Fruit fly (Drosophila melanogaster) whole organism, embryonic: ENCODE data around the gene CG43095.
A peak's percentile ranks its signal among the peaks of the same experiment; 100 is the strongest.

Source experiments
- CG10209 ChIP-seq: fragments of 200-800 bp; sonication (Bioruptor generic); optimal IDR thresholded peaks from 3 replicates; lab custom pipeline; 2017; ENCODE audit warnings: missing biosample characterization, mild to moderate bottlenecking, missing genetic modification characterization, missing genetic modification reagents
- CG1024 ChIP-seq: fragments of 200-800 bp; sonication (Bioruptor generic); IDR thresholded peaks from 2 replicates; pipeline ENCODE4 v1.3.6; 2022; ENCODE audit warnings: missing biosample characterization, missing genetic modification characterization
- CG10366 ChIP-seq: fragments of 200-800 bp; sonication (Bioruptor generic); IDR thresholded peaks from 2 replicates; pipeline ENCODE4 v1.3.6; 2022; ENCODE audit warnings: missing biosample characterization, missing genetic modification characterization
- CG10431 ChIP-seq: fragments of 200-800 bp; sonication (Bioruptor generic); optimal IDR thresholded peaks from 3 replicates; lab custom pipeline; 2018; ENCODE audit warnings: missing biosample characterization, mild to moderate bottlenecking, missing genetic modification characterization
- CG12236 ChIP-seq: fragments of 200-800 bp; sonication (Bioruptor generic); optimal IDR thresholded peaks from 2 replicates; lab custom pipeline; 2016; ENCODE audit warnings: missing biosample characterization, missing genetic modification characterization
- CG12744 ChIP-seq: fragments of 200-800 bp; sonication (Bioruptor generic); optimal IDR thresholded peaks from 2 replicates; lab custom pipeline; 2016; ENCODE audit warnings: missing biosample characterization, missing genetic modification characterization
- CG17385 ChIP-seq: fragments of 200-800 bp; sonication (Bioruptor generic); optimal IDR thresholded peaks from 3 replicates; lab custom pipeline; 2018; ENCODE audit warnings: missing biosample characterization, mild to moderate bottlenecking, missing genetic modification characterization
- CG18599 ChIP-seq: fragments of 200-800 bp; sonication (Bioruptor generic); optimal IDR thresholded peaks from 3 replicates; lab custom pipeline; 2017; ENCODE audit warnings: missing biosample characterization, missing genetic modification characterization, mild to moderate bottlenecking, moderate library complexity, missing genetic modification reagents
- CG18764 ChIP-seq: fragments of 200-800 bp; sonication (Bioruptor generic); optimal IDR thresholded peaks from 3 replicates; lab custom pipeline; 2016; ENCODE audit warnings: missing biosample characterization, missing genetic modification characterization
- CG30020 ChIP-seq: fragments of 200-800 bp; optimal IDR thresholded peaks from 2 replicates; lab custom pipeline; 2019; ENCODE audit warnings: missing biosample characterization, mild to moderate bottlenecking, missing genetic modification characterization, moderate library complexity
- CG31441 ChIP-seq: fragments of 200-800 bp; sonication (Bioruptor generic); IDR thresholded peaks from 2 replicates; pipeline ENCODE4 v1.3.6; 2022; ENCODE audit warnings: missing biosample characterization, missing genetic modification characterization
- CG3847 ChIP-seq: fragments of 200-800 bp; sonication (Bioruptor generic); IDR thresholded peaks from 2 replicates; pipeline ENCODE4 v1.3.6; 2022; ENCODE audit warnings: missing biosample characterization, missing genetic modification characterization
- CG43689 ChIP-seq: fragments of 200-800 bp; sonication (Bioruptor generic); IDR thresholded peaks from 2 replicates; pipeline ENCODE4 v1.3.6; 2022; ENCODE audit warnings: missing biosample characterization, missing genetic modification characterization
- CG4820 ChIP-seq: fragments of 200-800 bp; sonication (Bioruptor generic); optimal IDR thresholded peaks from 3 replicates; lab custom pipeline; 2016; ENCODE audit warnings: missing biosample characterization, missing genetic modification characterization
- CG7556 ChIP-seq: fragments of 200-800 bp; sonication (Bioruptor generic); optimal IDR thresholded peaks from 2 replicates; lab custom pipeline; 2017; ENCODE audit warnings: missing biosample characterization, mild to moderate bottlenecking, missing genetic modification characterization
- CG7963 ChIP-seq: fragments of 200-800 bp; sonication (Bioruptor generic); IDR thresholded peaks from 3 replicates; pipeline ENCODE4 v1.3.6; 2022; ENCODE audit warnings: missing biosample characterization, missing genetic modification characterization; ENCODE audit not compliant: partially characterized antibody
- CG8089 ChIP-seq: fragments of 200-800 bp; sonication (Bioruptor generic); optimal IDR thresholded peaks from 3 replicates; lab custom pipeline; 2016; ENCODE audit warnings: missing biosample characterization, missing genetic modification characterization
- CG8359 ChIP-seq: fragments of 200-800 bp; sonication (Bioruptor generic); optimal IDR thresholded peaks from 2 replicates; lab custom pipeline; 2017; ENCODE audit warnings: missing biosample characterization, mild to moderate bottlenecking, missing genetic modification characterization, borderline replicate concordance
- D19A ChIP-seq: fragments of 200-800 bp; optimal IDR thresholded peaks from 3 replicates; lab custom pipeline; 2019; ENCODE audit warnings: missing biosample characterization, mild to moderate bottlenecking, missing genetic modification characterization, moderate library complexity
- Doc2 ChIP-seq: fragments of 200-800 bp; sonication (Bioruptor generic); IDR thresholded peaks from 2 replicates; pipeline ENCODE4 v1.3.6; 2022; ENCODE audit warnings: missing biosample characterization, missing genetic modification characterization
- Elba2 ChIP-seq: fragments of 200-800 bp; sonication (Bioruptor generic); optimal IDR thresholded peaks from 3 replicates; lab custom pipeline; 2016; ENCODE audit warnings: missing biosample characterization, missing genetic modification characterization
- Ets97D ChIP-seq: fragments of 200-800 bp; sonication (Bioruptor generic); optimal IDR thresholded peaks from 3 replicates; lab custom pipeline; 2016; ENCODE audit warnings: missing biosample characterization, missing genetic modification characterization
- HLH3B ChIP-seq: fragments of 200-800 bp; sonication (Bioruptor generic); IDR thresholded peaks from 2 replicates; pipeline ENCODE4 v1.3.6; 2022; ENCODE audit warnings: missing biosample characterization, missing genetic modification characterization
- Hr3 ChIP-seq: fragments of 200-800 bp; sonication (Bioruptor generic); optimal IDR thresholded peaks from 3 replicates; lab custom pipeline; 2016; ENCODE audit warnings: missing biosample characterization, missing genetic modification characterization
- Lpt ChIP-seq: fragments of >200 bp; optimal IDR thresholded peaks from 2 replicates; lab custom pipeline; 2018; ENCODE audit warnings: missing biosample characterization, missing genetic modification characterization
- MESR4 ChIP-seq: fragments of 200-800 bp; sonication (Bioruptor generic); optimal IDR thresholded peaks from 2 replicates; lab custom pipeline; 2018; ENCODE audit warnings: missing biosample characterization, mild to moderate bottlenecking, missing genetic modification characterization, moderate library complexity
- Mrtf ChIP-seq: fragments of 200-800 bp; sonication (Bioruptor generic); IDR thresholded peaks from 3 replicates; pipeline ENCODE4 v1.3.6; 2022; ENCODE audit warnings: missing biosample characterization, missing genetic modification characterization
- NK7.1 ChIP-seq: fragments of 200-800 bp; sonication (Bioruptor generic); optimal IDR thresholded peaks from 3 replicates; lab custom pipeline; 2016; ENCODE audit warnings: missing biosample characterization, missing genetic modification characterization
- Nf-YB ChIP-seq: fragments of 200-800 bp; sonication (Bioruptor generic); optimal IDR thresholded peaks from 3 replicates; lab custom pipeline; 2019; ENCODE audit warnings: missing biosample characterization, mild to moderate bottlenecking, missing genetic modification characterization, moderate library complexity
- Opbp ChIP-seq: fragments of 200-800 bp; sonication (Bioruptor generic); IDR thresholded peaks from 3 replicates; pipeline ENCODE4 v1.3.6; 2022; ENCODE audit warnings: missing biosample characterization, missing genetic modification characterization; ENCODE audit not compliant: partially characterized antibody
- Ssrp ChIP-seq: fragments of 200-800 bp; sonication (Bioruptor generic); optimal IDR thresholded peaks from 2 replicates; lab custom pipeline; 2018; ENCODE audit warnings: missing biosample characterization, mild to moderate bottlenecking, missing genetic modification characterization, moderate library complexity
- TFAM ChIP-seq: fragments of 200-800 bp; sonication (Bioruptor generic); optimal IDR thresholded peaks from 2 replicates; lab custom pipeline; 2017; ENCODE audit warnings: missing biosample characterization, missing genetic modification characterization, inconsistent platforms
- Trl ChIP-seq, 3 experiments: fragments of >200 bp in 2 of 3; fragments of 200-800 bp in 1 of 3; sonication (Bioruptor generic) in 1 of 3; optimal IDR thresholded peaks; 2 replicates in 1 of 3; 3 replicates in 2 of 3; lab custom pipeline; 2016 to 2017; ENCODE audit warnings: missing biosample characterization in 1 of 3, missing genetic modification characterization in 1 of 3
- caup ChIP-seq: fragments of 200-800 bp; sonication (Bioruptor generic); optimal IDR thresholded peaks from 3 replicates; lab custom pipeline; 2017; ENCODE audit warnings: missing biosample characterization, mild to moderate bottlenecking, missing genetic modification characterization, moderate library complexity; ENCODE audit not compliant: severe bottlenecking
- en ChIP-seq: fragments of 200-800 bp; sonication (Bioruptor generic); optimal IDR thresholded peaks from 2 replicates; lab custom pipeline; 2016; ENCODE audit warnings: missing biosample characterization, missing genetic modification characterization
- gce ChIP-seq: fragments of 200-800 bp; sonication (Bioruptor generic); IDR thresholded peaks from 3 replicates; pipeline ENCODE4 v1.3.6; 2022; ENCODE audit warnings: missing biosample characterization, missing genetic modification characterization
- gem ChIP-seq: fragments of 200-800 bp; sonication (Bioruptor generic); optimal IDR thresholded peaks from 2 replicates; lab custom pipeline; 2019; ENCODE audit warnings: missing biosample characterization, mild to moderate bottlenecking, missing genetic modification characterization, moderate library complexity
- hb ChIP-seq: fragments of 200-800 bp; sonication (Bioruptor generic); IDR thresholded peaks from 3 replicates; pipeline ENCODE4 v1.3.6; 2022; ENCODE audit warnings: missing biosample characterization, missing genetic modification characterization; ENCODE audit not compliant: partially characterized antibody
- hbn ChIP-seq: fragments of 200-800 bp; sonication (Bioruptor generic); IDR thresholded peaks from 2 replicates; pipeline ENCODE4 v1.3.6; 2022; ENCODE audit warnings: missing biosample characterization, missing genetic modification characterization; ENCODE audit not compliant: partially characterized antibody
- inv ChIP-seq: fragments of 200-800 bp; sonication (Bioruptor generic); IDR thresholded peaks from 2 replicates; pipeline ENCODE4 v1.3.6; 2022; ENCODE audit warnings: missing biosample characterization, missing genetic modification characterization; ENCODE audit not compliant: partially characterized antibody
- kay ChIP-seq: fragments of 200-800 bp; sonication (Bioruptor generic); optimal IDR thresholded peaks from 2 replicates; lab custom pipeline; 2016; ENCODE audit warnings: missing biosample characterization, missing genetic modification characterization
- mirr ChIP-seq: fragments of 200-800 bp; sonication (Bioruptor generic); optimal IDR thresholded peaks from 3 replicates; lab custom pipeline; 2018; ENCODE audit warnings: missing biosample characterization, mild to moderate bottlenecking, missing genetic modification characterization
- nmo ChIP-seq: fragments of 200-800 bp; sonication (Bioruptor generic); optimal IDR thresholded peaks from 2 replicates; lab custom pipeline; 2018; ENCODE audit warnings: missing biosample characterization, mild to moderate bottlenecking, missing genetic modification characterization, moderate library complexity
- pnt ChIP-seq: fragments of 200-800 bp; sonication (Bioruptor generic); optimal IDR thresholded peaks from 3 replicates; lab custom pipeline; 2016; ENCODE audit warnings: missing biosample characterization, missing genetic modification characterization
- pzg ChIP-seq: fragments of 200-800 bp; sonication (Bioruptor generic); optimal IDR thresholded peaks from 3 replicates; lab custom pipeline; 2018; ENCODE audit warnings: missing biosample characterization, mild to moderate bottlenecking, missing genetic modification characterization, moderate library complexity
- sna ChIP-seq: fragments of 200-800 bp; sonication (Bioruptor generic); IDR thresholded peaks from 2 replicates; pipeline ENCODE4 v1.3.6; 2022; ENCODE audit warnings: missing biosample characterization, missing genetic modification characterization; ENCODE audit not compliant: partially characterized antibody
- sob ChIP-seq: fragments of 200-800 bp; sonication (Bioruptor generic); IDR thresholded peaks from 2 replicates; pipeline ENCODE4 v1.3.6; 2022; ENCODE audit warnings: missing biosample characterization, missing genetic modification characterization
- trem ChIP-seq: fragments of 200-800 bp; optimal IDR thresholded peaks from 3 replicates; lab custom pipeline; 2019; ENCODE audit warnings: missing biosample characterization, mild to moderate bottlenecking, missing genetic modification characterization, moderate library complexity
- tup ChIP-seq: fragments of 200-800 bp; sonication (Bioruptor generic); optimal IDR thresholded peaks from 2 replicates; lab custom pipeline; 2016; ENCODE audit warnings: missing biosample characterization, mild to moderate bottlenecking, missing genetic modification characterization, moderate library complexity
- vnd ChIP-seq: fragments of 200-800 bp; sonication (Bioruptor generic); IDR thresholded peaks from 3 replicates; pipeline ENCODE4 v1.3.6; 2022; ENCODE audit warnings: missing biosample characterization, missing genetic modification characterization; ENCODE audit not compliant: partially characterized antibody

Gene CG43095

dm6 chr3R:22745432-22745831, 26.1 kb downstream of the CG43095 start, which contains the start of the genes vret and HP1c (continued):
- no peak for TF ChIP-seq gem
- TF ChIP-seq Opbp: peak; percentile 46; the same call in 1 of the 3 replicates
- no peak for TF ChIP-seq Trl (optimal IDR thresholded peaks at IDR 0.05; lab: Kevin White, UChicago)
- TF ChIP-seq Trl (GFP tag; optimal IDR thresholded peaks at IDR 0.05; lab: Kevin White, UChicago): no peak
- TF ChIP-seq CG8089: no peak
- TF ChIP-seq mirr (GFP tag; lab: Kevin White, UChicago): no peak
- no peak for TF ChIP-seq kay
- no peak for TF ChIP-seq CG10431 (GFP tag; lab: Kevin White, UChicago)
- TF ChIP-seq CG31441 (GFP tag; lab: Robert Waterston, UW): no peak
- TF ChIP-seq HLH3B: no peak
- TF ChIP-seq CG30020 (tag; lab: Kevin White, UChicago): peak; percentile 17
- peak; percentile 34 for TF ChIP-seq Ets97D
- no peak for TF ChIP-seq D19A (tag; lab: Kevin White, UChicago)
- TF ChIP-seq Nf-YB (GFP tag; lab: Kevin White, UChicago): no peak
- no peak for TF ChIP-seq Mrtf
- TF ChIP-seq CG8359 (GFP tag; lab: Kevin White, UChicago): no peak
- no peak for TF ChIP-seq sob (GFP tag; lab: Robert Waterston, UW)
- TF ChIP-seq NK7.1 (GFP tag; lab: Kevin White, UChicago): no peak
- TF ChIP-seq MESR4 (GFP tag; lab: Kevin White, UChicago): peak; percentile 84
- TF ChIP-seq CG17385 (GFP tag; lab: Kevin White, UChicago): no peak
- no peak for TF ChIP-seq vnd
- TF ChIP-seq CG7963 (GFP tag; lab: Robert Waterston, UW): 0 out of 3 replicates have a peak, but pooled peaks have one; percentile 13
- TF ChIP-seq Hr3 (GFP tag; lab: Kevin White, UChicago): no peak
- TF ChIP-seq CG10209 (GFP tag; lab: Kevin White, UChicago): no peak
- TF ChIP-seq en (GFP tag; lab: Kevin White, UChicago): no peak
- 0 out of 2 replicates have a peak, but pooled peaks have one; percentile 30 for TF ChIP-seq sna
- no peak for TF ChIP-seq hbn (GFP tag; lab: Robert Waterston, UW)
- no peak for TF ChIP-seq Doc2 (GFP tag; lab: Robert Waterston, UW)
- no peak for TF ChIP-seq CG7556 (GFP tag; lab: Kevin White, UChicago)
- no peak for TF ChIP-seq CG12236
- no peak for TF ChIP-seq Elba2 (GFP tag; lab: Kevin White, UChicago)
- TF ChIP-seq tup (GFP tag; lab: Kevin White, UChicago): no peak
- TF ChIP-seq Lpt (GFP tag; lab: Kevin White, UChicago): no peak
- peak; percentile 78 for TF ChIP-seq pzg (GFP tag; lab: Kevin White, UChicago)
- no peak for TF ChIP-seq CG12744
- TF ChIP-seq CG4820 (GFP tag; lab: Kevin White, UChicago): no peak
- no peak for TF ChIP-seq gce (GFP tag; lab: Robert Waterston, UW)
- peak; percentile 59 for TF ChIP-seq CG3847 (GFP tag; lab: Robert Waterston, UW)
- no peak for TF ChIP-seq caup
- TF ChIP-seq hb (GFP tag; lab: Robert Waterston, UW): no peak
- TF ChIP-seq nmo (GFP tag; lab: Kevin White, UChicago): peak; percentile 7
- no peak for TF ChIP-seq CG18599 (GFP tag; lab: Kevin White, UChicago)
- no peak for TF ChIP-seq CG10366 (GFP tag; lab: Robert Waterston, UW)
- no peak for TF ChIP-seq CG18764
- peak; percentile 53 for TF ChIP-seq trem (tag; lab: Kevin White, UChicago)
- no peak for TF ChIP-seq Ssrp (tag; lab: Kevin White, UChicago)
- no peak for TF ChIP-seq inv (GFP tag; lab: Robert Waterston, UW)
- TF ChIP-seq CG1024 (GFP tag; lab: Robert Waterston, UW): no peak
- no peak for TF ChIP-seq pnt (GFP tag; lab: Kevin White, UChicago)
- TF ChIP-seq TFAM (GFP tag; lab: Kevin White, UChicago): no peak
- TF ChIP-seq CG43689: no peak
